Worm (Caenorhabditis elegans) whole organism, early embryonic: Measurements from ENCODE around the gene tbg-1.

Source experiments
- B0310.2 ChIP-seq: sonication (generic microtip); optimal IDR thresholded peaks from 2 replicates; lab custom pipeline; 2016; ENCODE audit warnings: mild to moderate bottlenecking, missing genetic modification characterization, missing compliant biosample characterization
- F13C5.2 ChIP-seq: sonication (generic microtip); optimal IDR thresholded peaks from 2 replicates; lab custom pipeline; 2017; ENCODE audit warnings: mild to moderate bottlenecking, missing genetic modification characterization, inconsistent platforms, missing compliant biosample characterization
- aly-1 ChIP-seq: sonication (generic microtip); optimal IDR thresholded peaks from 2 replicates; lab custom pipeline; 2016; ENCODE audit warnings: missing genetic modification characterization, missing compliant biosample characterization
- ama-1 ChIP-seq: fragments of 150-350 bp; optimal IDR thresholded peaks from 2 replicates; lab custom pipeline; 2014
- ceh-13 ChIP-seq: fragments of 200-800 bp; sonication (Bioruptor generic); optimal IDR thresholded peaks from 2 replicates; lab custom pipeline; 2018; ENCODE audit warnings: mild to moderate bottlenecking, missing genetic modification characterization, missing compliant biosample characterization
- ceh-36 ChIP-seq: sonication (generic microtip); optimal IDR thresholded peaks from 2 replicates; lab custom pipeline; 2016; ENCODE audit warnings: missing genetic modification characterization, inconsistent platforms, missing compliant biosample characterization
- ets-7 ChIP-seq: sonication (generic microtip); optimal IDR thresholded peaks from 2 replicates; lab custom pipeline; 2016; ENCODE audit warnings: missing genotype, missing genetic modification characterization, missing compliant biosample characterization
- flt-1 ChIP-seq: fragments of 200-800 bp; sonication (Bioruptor generic); IDR thresholded peaks from 2 replicates; pipeline ENCODE4 v1.3.6; 2022; ENCODE audit warnings: missing genetic modification characterization, missing compliant biosample characterization
- hmbx-1 ChIP-seq: sonication (generic microtip); optimal IDR thresholded peaks from 2 replicates; lab custom pipeline; 2016; ENCODE audit warnings: mild to moderate bottlenecking, missing genetic modification characterization, missing compliant biosample characterization
- hmg-4 ChIP-seq: fragments of 200-800 bp; sonication (Bioruptor generic); optimal IDR thresholded peaks from 2 replicates; lab custom pipeline; 2018; ENCODE audit warnings: mild to moderate bottlenecking, missing genetic modification characterization, missing compliant biosample characterization
- hnd-1 ChIP-seq: sonication (generic microtip); optimal IDR thresholded peaks from 2 replicates; lab custom pipeline; 2016; ENCODE audit warnings: missing genetic modification characterization, missing compliant biosample characterization
- pes-1 ChIP-seq: fragments of 200-800 bp; sonication (Bioruptor generic); IDR thresholded peaks from 2 replicates; pipeline ENCODE4 v1.3.6; 2022; ENCODE audit warnings: missing genetic modification reagents, missing genetic modification characterization, missing compliant biosample characterization
- scrt-1 ChIP-seq: fragments of 200-800 bp; sonication (Bioruptor generic); IDR thresholded peaks from 2 replicates; pipeline ENCODE4 v1.3.6; 2022; ENCODE audit warnings: missing genetic modification characterization, missing compliant biosample characterization
- sea-1 ChIP-seq: fragments of 200-800 bp; sonication (Bioruptor generic); conservative IDR thresholded peaks from 2 replicates; pipeline ENCODE4 v1.3.6; 2022; ENCODE audit warnings: missing genetic modification characterization, missing compliant biosample characterization
- tbx-11 ChIP-seq: fragments of 200-800 bp; sonication (Bioruptor generic); IDR thresholded peaks from 2 replicates; pipeline ENCODE4 v1.3.6; 2022; ENCODE audit warnings: missing genetic modification characterization, missing compliant biosample characterization
- tbx-37 ChIP-seq: fragments of 200-800 bp; sonication (Bioruptor generic); conservative IDR thresholded peaks from 2 replicates; pipeline ENCODE4 v1.3.6; 2022; ENCODE audit warnings: missing genetic modification reagents, missing genetic modification characterization, missing compliant biosample characterization
- tra-4 ChIP-seq: sonication (generic microtip); optimal IDR thresholded peaks from 2 replicates; lab custom pipeline; 2017; ENCODE audit warnings: missing genetic modification characterization, missing compliant biosample characterization

tbg-1 gene

ce11 chrIII:9629054-9629453 is at the start of gene tbg-1:
Gene tbg-1 (minus strand): TSS chrIII:9629154.
- no peak for TF ChIP-seq tra-4 (tag; lab: Kevin White, UChicago)
- no peak for TF ChIP-seq scrt-1 (GFP tag; lab: Robert Waterston, UW)
- TF ChIP-seq hmg-4 (GFP tag; lab: Kevin White, UChicago), result no peak
- TF ChIP-seq hmbx-1 (tag; lab: Kevin White, UChicago), result no peak
- TF ChIP-seq flt-1 (GFP tag; lab: Robert Waterston, UW), result no peak
- TF ChIP-seq tbx-37 (GFP tag; lab: Robert Waterston, UW), result no peak
- no peak for TF ChIP-seq pes-1
- TF ChIP-seq ceh-36 (tag; lab: Kevin White, UChicago), result no peak
- no peak for TF ChIP-seq ama-1
- TF ChIP-seq ets-7, result no peak
- no peak for TF ChIP-seq hnd-1
- no peak for TF ChIP-seq ceh-13 (GFP tag; lab: Kevin White, UChicago)
- no peak for TF ChIP-seq aly-1 (tag; lab: Kevin White, UChicago)

- no peak for TF ChIP-seq hmbx-1 (tag; lab: Kevin White, UChicago)
- no peak for TF ChIP-seq ceh-13 (GFP tag; lab: Kevin White, UChicago)
- no peak for TF ChIP-seq aly-1 (tag; lab: Kevin White, UChicago)
- no peak for TF ChIP-seq ceh-36 (tag; lab: Kevin White, UChicago)
- TF ChIP-seq hnd-1, result no peak
- TF ChIP-seq B0310.2 (tag; lab: Kevin White, UChicago), result no peak
- no peak for TF ChIP-seq flt-1 (GFP tag; lab: Robert Waterston, UW)
- no peak for TF ChIP-seq tbx-37 (GFP tag; lab: Robert Waterston, UW)
- TF ChIP-seq F13C5.2 (tag; lab: Kevin White, UChicago), result no peak
- TF ChIP-seq scrt-1 (GFP tag; lab: Robert Waterston, UW), result no peak
- no peak for TF ChIP-seq tbx-11 (GFP tag; lab: Robert Waterston, UW)
- no peak for TF ChIP-seq tra-4 (tag; lab: Kevin White, UChicago)
- TF ChIP-seq hmg-4 (GFP tag; lab: Kevin White, UChicago), result no peak
- no peak for TF ChIP-seq pes-1
- no peak for TF ChIP-seq sea-1 (GFP tag; lab: Robert Waterston, UW)
Observed at ce11 chrIII:9669546-9669945, 40.6 kb upstream of the tbg-1 start.

ce11 chrIII:9667591-9668265 is 38.8 kb upstream of the tbg-1 start, which contains the start of gene C07A9.9:
Gene C07A9.9 (minus strand): TSS chrIII:9667641.
- TF ChIP-seq sea-1 (GFP tag; lab: Robert Waterston, UW) (no peak), flt-1 (GFP tag; lab: Robert Waterston, UW) (peak; percentile 19; the same call in 1 of the 2 replicates), scrt-1 (GFP tag; lab: Robert Waterston, UW) (no peak), hmbx-1 (tag; lab: Kevin White, UChicago) (no peak), F13C5.2 (tag; lab: Kevin White, UChicago) (peak; percentile 67), hmg-4 (GFP tag; lab: Kevin White, UChicago) (peak; percentile 86), tbx-37 (GFP tag; lab: Robert Waterston, UW) (peak; percentile 31; the same call in 1 of the 2 replicates), pes-1 (peak; percentile 35; the same call in 1 of the 2 replicates)

ce11 chrIII:9666668-9667067 is 37.7 kb upstream of the tbg-1 start:
- TF ChIP-seq hnd-1 (no peak), F13C5.2 (tag; lab: Kevin White, UChicago) (no peak), ceh-13 (GFP tag; lab: Kevin White, UChicago) (no peak), aly-1 (tag; lab: Kevin White, UChicago) (no peak), B0310.2 (tag; lab: Kevin White, UChicago) (no peak), tbx-37 (GFP tag; lab: Robert Waterston, UW) (no peak), pes-1 (no peak), ceh-36 (tag; lab: Kevin White, UChicago) (no peak), tra-4 (tag; lab: Kevin White, UChicago) (no peak), scrt-1 (GFP tag; lab: Robert Waterston, UW) (no peak)

ce11 chrIII:9666239-9666638 is 37.3 kb upstream of the tbg-1 start:
- no peak for TF ChIP-seq B0310.2 (tag; lab: Kevin White, UChicago)
- TF ChIP-seq ceh-13 (GFP tag; lab: Kevin White, UChicago), result no peak
- TF ChIP-seq aly-1 (tag; lab: Kevin White, UChicago), result no peak
- TF ChIP-seq ama-1, result no peak
- no peak for TF ChIP-seq tra-4 (tag; lab: Kevin White, UChicago)
- no peak for TF ChIP-seq sea-1 (GFP tag; lab: Robert Waterston, UW)
- TF ChIP-seq F13C5.2 (tag; lab: Kevin White, UChicago), result no peak
- no peak for TF ChIP-seq flt-1 (GFP tag; lab: Robert Waterston, UW)
- TF ChIP-seq ets-7, result no peak
- no peak for TF ChIP-seq hnd-1

- TF ChIP-seq ama-1 (no peak), flt-1 (GFP tag; lab: Robert Waterston, UW) (no peak), pes-1 (no peak), ceh-13 (GFP tag; lab: Kevin White, UChicago) (no peak), ceh-36 (tag; lab: Kevin White, UChicago) (no peak), hnd-1 (no peak), tra-4 (tag; lab: Kevin White, UChicago) (no peak), hmbx-1 (tag; lab: Kevin White, UChicago) (no peak), tbx-37 (GFP tag; lab: Robert Waterston, UW) (no peak), tbx-11 (GFP tag; lab: Robert Waterston, UW) (no peak), ets-7 (no peak), F13C5.2 (tag; lab: Kevin White, UChicago) (no peak), scrt-1 (GFP tag; lab: Robert Waterston, UW) (no peak)
Observed at ce11 chrIII:9665490-9666179, 36.7 kb upstream of the tbg-1 start.
